Fruit fly (Drosophila melanogaster) whole organism, prepupa: ENCODE measurements around the gene Sfp96F.
A peak's percentile ranks its signal among the peaks of the same experiment; 100 is the strongest.

ENCODE experiments used
- Blimp-1 ChIP-seq: fragments of 200-800 bp; sonication (Bioruptor generic); optimal IDR thresholded peaks from 3 replicates; lab custom pipeline; 2017; ENCODE audit warnings: missing biosample characterization, missing genetic modification characterization, mild to moderate bottlenecking, moderate library complexity, missing genetic modification reagents
- CG10631 ChIP-seq: fragments of 200-800 bp; sonication (Bioruptor generic); optimal IDR thresholded peaks from 2 replicates; lab custom pipeline; 2016; ENCODE audit warnings: missing biosample characterization, missing genetic modification characterization
- CG10669 ChIP-seq: fragments of 200-800 bp; sonication (Bioruptor generic); optimal IDR thresholded peaks from 3 replicates; lab custom pipeline; 2018; ENCODE audit warnings: missing biosample characterization, mild to moderate bottlenecking, missing genetic modification characterization, moderate library complexity
- CG11294 ChIP-seq: fragments of 200-800 bp; sonication (Bioruptor generic); IDR thresholded peaks from 2 replicates; pipeline ENCODE4 v1.3.6; 2022; ENCODE audit warnings: missing biosample characterization, missing genetic modification characterization
- CG11902 ChIP-seq: fragments of 200-800 bp; sonication (Bioruptor generic); optimal IDR thresholded peaks from 3 replicates; lab custom pipeline; 2016; ENCODE audit warnings: missing biosample characterization, missing genetic modification characterization
- CG15336 ChIP-seq: fragments of 200-800 bp; sonication (Bioruptor generic); IDR thresholded peaks from 2 replicates; pipeline ENCODE4 v1.3.6; 2022; ENCODE audit warnings: missing biosample characterization, missing genetic modification characterization
- CG1621 ChIP-seq: fragments of 200-800 bp; sonication (Bioruptor generic); optimal IDR thresholded peaks from 3 replicates; lab custom pipeline; 2018; ENCODE audit warnings: missing biosample characterization, mild to moderate bottlenecking, missing genetic modification characterization
- CG16779 ChIP-seq: fragments of 200-800 bp; sonication (Bioruptor generic); optimal IDR thresholded peaks from 3 replicates; lab custom pipeline; 2017; ENCODE audit warnings: missing biosample characterization, mild to moderate bottlenecking, missing genetic modification characterization
- CG3032 ChIP-seq: fragments of 200-800 bp; optimal IDR thresholded peaks from 2 replicates; lab custom pipeline; 2019; ENCODE audit warnings: missing biosample characterization, mild to moderate bottlenecking, missing genetic modification characterization, moderate library complexity
- CG31627 ChIP-seq: fragments of 200-800 bp; sonication (Bioruptor generic); optimal IDR thresholded peaks from 3 replicates; lab custom pipeline; 2016; ENCODE audit warnings: missing biosample characterization, missing genetic modification characterization
- CG32006 ChIP-seq: fragments of 200-800 bp; sonication (Bioruptor generic); optimal IDR thresholded peaks from 3 replicates; lab custom pipeline; 2017; ENCODE audit warnings: missing biosample characterization, mild to moderate bottlenecking, missing genetic modification characterization
- CG4318 ChIP-seq: fragments of 200-800 bp; sonication (Bioruptor generic); optimal IDR thresholded peaks from 3 replicates; lab custom pipeline; 2017; ENCODE audit warnings: missing biosample characterization, mild to moderate bottlenecking, missing genetic modification characterization
- CG6276 ChIP-seq: fragments of 200-800 bp; sonication (Bioruptor generic); optimal IDR thresholded peaks from 2 replicates; lab custom pipeline; 2017; ENCODE audit warnings: missing biosample characterization, mild to moderate bottlenecking, missing genetic modification characterization
- CG6792 ChIP-seq: fragments of 200-800 bp; sonication (Bioruptor generic); optimal IDR thresholded peaks from 3 replicates; lab custom pipeline; 2016; ENCODE audit warnings: missing biosample characterization, missing genetic modification characterization
- CG6808 ChIP-seq: fragments of 200-800 bp; sonication (Bioruptor generic); optimal IDR thresholded peaks from 3 replicates; lab custom pipeline; 2017; ENCODE audit warnings: missing biosample characterization, missing genetic modification characterization, mild to moderate bottlenecking, moderate library complexity, missing genetic modification reagents
- CG6854 ChIP-seq: fragments of 200-800 bp; sonication (Bioruptor generic); optimal IDR thresholded peaks from 2 replicates; lab custom pipeline; 2017; ENCODE audit warnings: missing biosample characterization, mild to moderate bottlenecking, missing genetic modification characterization
- CG7368 ChIP-seq: fragments of 200-800 bp; sonication (Bioruptor generic); optimal IDR thresholded peaks from 3 replicates; lab custom pipeline; 2016; ENCODE audit warnings: missing biosample characterization, missing genetic modification characterization
- CG8119 ChIP-seq: fragments of 200-800 bp; sonication (Bioruptor generic); IDR thresholded peaks from 3 replicates; pipeline ENCODE4 v1.3.6; 2022; ENCODE audit warnings: missing biosample characterization, missing genetic modification characterization
- CG8319 ChIP-seq: fragments of 200-800 bp; sonication (Bioruptor generic); optimal IDR thresholded peaks from 3 replicates; lab custom pipeline; 2016; ENCODE audit warnings: missing biosample characterization, missing genetic modification characterization
- CG8632 ChIP-seq: fragments of 200-800 bp; sonication (Bioruptor generic); optimal IDR thresholded peaks from 3 replicates; lab custom pipeline; 2016; ENCODE audit warnings: missing biosample characterization, missing genetic modification characterization
- CG9139 ChIP-seq: fragments of 200-800 bp; sonication (Bioruptor generic); optimal IDR thresholded peaks from 3 replicates; lab custom pipeline; 2017; ENCODE audit warnings: missing biosample characterization, mild to moderate bottlenecking, missing genetic modification characterization
- Eip75B ChIP-seq: fragments of 200-800 bp; sonication (Bioruptor generic); optimal IDR thresholded peaks from 3 replicates; lab custom pipeline; 2016; ENCODE audit warnings: missing biosample characterization, missing genetic modification characterization
- Eip93F ChIP-seq: fragments of 200-800 bp; sonication (Bioruptor generic); optimal IDR thresholded peaks from 2 replicates; lab custom pipeline; 2016; ENCODE audit warnings: missing biosample characterization, mild to moderate bottlenecking, missing genetic modification characterization
- Ets21C ChIP-seq: fragments of 200-800 bp; sonication (Bioruptor generic); optimal IDR thresholded peaks from 3 replicates; lab custom pipeline; 2016; ENCODE audit warnings: missing biosample characterization, missing genetic modification characterization
- Ets96B ChIP-seq: fragments of 200-800 bp; optimal IDR thresholded peaks from 2 replicates; lab custom pipeline; 2019; ENCODE audit warnings: missing biosample characterization, mild to moderate bottlenecking, missing genetic modification characterization, moderate library complexity
- Gug ChIP-seq: fragments of 200-800 bp; sonication (Bioruptor generic); IDR thresholded peaks from 2 replicates; pipeline ENCODE4 v1.3.6; 2022; ENCODE audit warnings: missing biosample characterization, missing genetic modification characterization
- Hr38 ChIP-seq: sonication (Bioruptor generic); optimal IDR thresholded peaks from 2 replicates; lab custom pipeline; 2016; ENCODE audit warnings: missing biosample characterization, missing genetic modification characterization
- Hr39 ChIP-seq: fragments of 200-800 bp; sonication (Bioruptor generic); optimal IDR thresholded peaks from 2 replicates; lab custom pipeline; 2016; ENCODE audit warnings: missing biosample characterization, missing genetic modification characterization
- Hr4 ChIP-seq: fragments of 200-800 bp; sonication (Bioruptor generic); optimal IDR thresholded peaks from 3 replicates; lab custom pipeline; 2016; ENCODE audit warnings: missing biosample characterization, missing genetic modification characterization
- Lpt ChIP-seq: fragments of 200-800 bp; sonication (Bioruptor generic); optimal IDR thresholded peaks from 3 replicates; lab custom pipeline; 2016; ENCODE audit warnings: missing biosample characterization, missing genetic modification characterization
- OdsH ChIP-seq: fragments of 200-800 bp; sonication (Bioruptor generic); optimal IDR thresholded peaks from 3 replicates; lab custom pipeline; 2016; ENCODE audit warnings: missing biosample characterization, missing genetic modification characterization
- Smox ChIP-seq: fragments of 200-800 bp; sonication (Bioruptor generic); optimal IDR thresholded peaks from 3 replicates; lab custom pipeline; 2016; ENCODE audit warnings: missing biosample characterization, missing genetic modification characterization
- Sox15 ChIP-seq: fragments of 200-800 bp; sonication (Bioruptor generic); optimal IDR thresholded peaks from 3 replicates; lab custom pipeline; 2016; ENCODE audit warnings: missing biosample characterization, missing genetic modification characterization
- achi ChIP-seq: fragments of 200-800 bp; sonication (Bioruptor generic); optimal IDR thresholded peaks from 3 replicates; lab custom pipeline; 2016; ENCODE audit warnings: missing biosample characterization, missing genetic modification characterization
- cyc ChIP-seq: fragments of 200-800 bp; sonication (Bioruptor generic); optimal IDR thresholded peaks from 3 replicates; lab custom pipeline; 2016; ENCODE audit warnings: missing biosample characterization, missing genetic modification characterization
- dac ChIP-seq: fragments of 200-800 bp; sonication (Bioruptor generic); optimal IDR thresholded peaks from 2 replicates; lab custom pipeline; 2017; ENCODE audit warnings: missing biosample characterization, mild to moderate bottlenecking, missing genetic modification characterization
- dsx ChIP-seq: fragments of 200-800 bp; optimal IDR thresholded peaks from 3 replicates; lab custom pipeline; 2019; ENCODE audit warnings: missing biosample characterization, mild to moderate bottlenecking, missing genetic modification characterization, moderate library complexity; ENCODE audit not compliant: poor library complexity, severe bottlenecking
- esn ChIP-seq: fragments of 200-800 bp; sonication (Bioruptor generic); optimal IDR thresholded peaks from 2 replicates; lab custom pipeline; 2016; ENCODE audit warnings: missing biosample characterization, mild to moderate bottlenecking, missing genetic modification characterization, moderate library complexity
- fd85E ChIP-seq: fragments of 200-800 bp; sonication (Bioruptor generic); optimal IDR thresholded peaks from 3 replicates; lab custom pipeline; 2016; ENCODE audit warnings: missing biosample characterization, missing genetic modification characterization
- fkh ChIP-seq: fragments of 200-800 bp; sonication (Bioruptor generic); optimal IDR thresholded peaks from 3 replicates; lab custom pipeline; 2017; ENCODE audit warnings: missing biosample characterization, mild to moderate bottlenecking, missing genetic modification characterization, moderate library complexity
- lz ChIP-seq: fragments of 200-800 bp; sonication (Bioruptor generic); optimal IDR thresholded peaks from 3 replicates; lab custom pipeline; 2016; ENCODE audit warnings: missing biosample characterization, missing genetic modification characterization
- pdm3 ChIP-seq: fragments of 200-800 bp; sonication (Bioruptor generic); optimal IDR thresholded peaks from 3 replicates; lab custom pipeline; 2016; ENCODE audit warnings: missing biosample characterization, missing genetic modification characterization
- salr ChIP-seq, 2 experiments: fragments of 200-800 bp; sonication (Bioruptor generic); optimal IDR thresholded peaks; 3 replicates each; lab custom pipeline; 2016 to 2018; ENCODE audit warnings: missing biosample characterization in 2 of 2, missing genetic modification characterization in 2 of 2, mild to moderate bottlenecking in 1 of 2
- spab ChIP-seq: fragments of 200-800 bp; sonication (Bioruptor generic); optimal IDR thresholded peaks from 2 replicates; lab custom pipeline; 2017; ENCODE audit warnings: missing biosample characterization, mild to moderate bottlenecking, missing genetic modification characterization, missing genetic modification reagents
- ss ChIP-seq, 2 experiments: fragments of 200-800 bp; sonication (Bioruptor generic); optimal IDR thresholded peaks; 2 replicates in 1 of 2; 3 replicates in 1 of 2; lab custom pipeline; 2017 to 2018; ENCODE audit warnings: mild to moderate bottlenecking in 2 of 2, missing biosample characterization in 2 of 2, missing genetic modification characterization in 2 of 2, moderate library complexity in 1 of 2
- svp ChIP-seq: fragments of 200-800 bp; sonication (Bioruptor generic); peaks from one replicate; lab custom pipeline; 2016; ENCODE audit warnings: missing biosample characterization, missing genetic modification characterization
- topi ChIP-seq: fragments of 200-800 bp; sonication (Bioruptor generic); optimal IDR thresholded peaks from 3 replicates; lab custom pipeline; 2016; ENCODE audit warnings: missing biosample characterization, missing genetic modification characterization
- vri ChIP-seq: fragments of 200-800 bp; sonication (Bioruptor generic); optimal IDR thresholded peaks from 3 replicates; lab custom pipeline; 2016; ENCODE audit warnings: missing biosample characterization, mild to moderate bottlenecking, missing genetic modification characterization

Sfp96F gene

DNA sequence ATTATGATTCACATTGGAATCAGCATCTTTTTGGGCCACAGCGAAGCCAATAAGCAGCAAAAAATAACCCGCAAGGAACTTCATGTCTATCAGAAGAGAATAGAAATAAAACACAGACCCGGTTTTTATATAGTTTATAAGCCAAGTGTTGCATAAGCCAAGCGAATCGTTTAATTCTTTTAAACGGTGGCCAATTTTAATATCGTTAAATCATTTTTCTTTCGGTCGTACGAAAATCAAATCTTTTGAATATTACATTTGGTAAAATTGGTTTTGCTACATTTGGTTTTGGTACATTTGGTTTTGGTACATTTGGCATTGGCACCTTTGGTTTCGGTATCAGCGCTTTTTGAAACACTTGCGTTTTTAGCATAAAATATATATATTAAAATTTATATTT lies at the start of gene Sfp96F:
Sfp96F (minus strand) TSS at position 101 of the 400 bp plus-strand sequence.
- TF ChIP-seq topi (GFP tag; lab: Kevin White, UChicago), result no peak
- no peak for TF ChIP-seq fd85E (GFP tag; lab: Kevin White, UChicago)
- no peak for TF ChIP-seq CG3032 (tag; lab: Kevin White, UChicago)
- no peak for TF ChIP-seq CG1621 (tag; lab: Kevin White, UChicago)
- TF ChIP-seq spab (GFP tag; lab: Kevin White, UChicago), result no peak
- no peak for TF ChIP-seq achi (GFP tag; lab: Kevin White, UChicago)
- no peak for TF ChIP-seq salr (GFP tag; optimal IDR thresholded peaks at IDR 0.05; lab: Kevin White, UChicago)
- no peak for TF ChIP-seq Sox15 (GFP tag; lab: Kevin White, UChicago)
- TF ChIP-seq Hr38 (GFP tag; lab: Kevin White, UChicago), result no peak
- TF ChIP-seq CG6792 (GFP tag; lab: Kevin White, UChicago), result no peak
- no peak for TF ChIP-seq Lpt
- TF ChIP-seq vri (GFP tag; lab: Kevin White, UChicago), result no peak

DNA sequence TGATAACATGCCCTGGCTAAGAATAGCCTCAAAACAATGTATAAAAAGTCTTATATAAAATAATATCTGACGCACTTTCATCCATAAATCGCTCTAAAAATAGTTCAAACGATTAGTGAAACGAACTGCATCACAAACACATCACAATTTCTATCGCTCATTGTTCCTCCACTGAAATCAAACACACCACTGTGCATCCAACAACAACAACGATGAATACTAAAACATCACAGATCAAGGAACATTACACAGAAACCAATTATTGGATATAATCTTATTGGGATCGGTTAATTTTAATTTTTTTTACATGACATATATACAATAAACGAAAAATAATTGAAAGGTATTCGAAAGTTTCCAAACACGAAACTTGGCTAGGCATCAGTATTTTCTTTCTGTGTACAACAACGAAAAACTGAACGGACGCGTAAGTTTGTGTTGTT lies 49.3 kb upstream of the Sfp96F start:
- TF ChIP-seq Ets96B (tag; lab: Kevin White, UChicago) (no peak), CG15336 (GFP tag; lab: Robert Waterston, UW) (peak; percentile 83), CG7368 (no peak), Hr4 (peak; percentile 79), spab (GFP tag; lab: Kevin White, UChicago) (no peak), CG8319 (GFP tag; lab: Kevin White, UChicago) (no peak), CG8119 (GFP tag; lab: Robert Waterston, UW) (peak; percentile 78; the same call in 2 of the 3 replicates), OdsH (GFP tag; lab: Kevin White, UChicago) (peak; percentile 53), Hr38 (GFP tag; lab: Kevin White, UChicago) (no peak), CG9139 (no peak), cyc (GFP tag; lab: Kevin White, UChicago) (peak; percentile 3), CG8632 (GFP tag; lab: Kevin White, UChicago) (peak; percentile 14), CG11294 (GFP tag; lab: Robert Waterston, UW) (0 out of 2 replicates have a peak, but pooled peaks have one; percentile 51), salr (GFP tag; optimal IDR thresholded peaks at IDR 0.05; lab: Kevin White, UChicago) (peak in 1 of 2 experiments; percentile 65), Smox (peak; percentile 17), lz (no peak), CG10631 (no peak), CG6808 (GFP tag; lab: Kevin White, UChicago) (no peak), CG10669 (peak; percentile 20), CG4318 (peak; percentile 58), CG1621 (tag; lab: Kevin White, UChicago) (no peak), CG32006 (peak; percentile 78), pdm3 (GFP tag; lab: Kevin White, UChicago) (peak; percentile 61), vri (GFP tag; lab: Kevin White, UChicago) (no peak), dac (GFP tag; lab: Kevin White, UChicago) (no peak), esn (GFP tag; lab: Kevin White, UChicago) (peak; percentile 28), Blimp-1 (GFP tag; lab: Kevin White, UChicago) (no peak), CG6276 (peak; percentile 62), Gug (GFP tag; lab: Robert Waterston, UW) (peak; percentile 70), Eip75B (GFP tag; lab: Kevin White, UChicago) (no peak), dsx (GFP tag; lab: Kevin White, UChicago) (peak; percentile 11), Ets21C (no peak), Hr39 (GFP tag; lab: Kevin White, UChicago) (peak; percentile 36), Lpt (peak; percentile 17), ss (GFP tag; optimal IDR thresholded peaks at IDR 0.05; lab: Kevin White, UChicago) (no peak), fkh (GFP tag; lab: Kevin White, UChicago) (no peak), CG31627 (GFP tag; lab: Kevin White, UChicago) (peak; percentile 3), topi (GFP tag; lab: Kevin White, UChicago) (no peak), CG16779 (no peak), CG6854 (no peak), svp (peak; percentile 68), Eip93F (no peak), CG11902 (GFP tag; lab: Kevin White, UChicago) (no peak), CG3032 (tag; lab: Kevin White, UChicago) (no peak)
